Fruit fly (Drosophila melanogaster): ENCODE results near the gene Syx17.

DNA sequence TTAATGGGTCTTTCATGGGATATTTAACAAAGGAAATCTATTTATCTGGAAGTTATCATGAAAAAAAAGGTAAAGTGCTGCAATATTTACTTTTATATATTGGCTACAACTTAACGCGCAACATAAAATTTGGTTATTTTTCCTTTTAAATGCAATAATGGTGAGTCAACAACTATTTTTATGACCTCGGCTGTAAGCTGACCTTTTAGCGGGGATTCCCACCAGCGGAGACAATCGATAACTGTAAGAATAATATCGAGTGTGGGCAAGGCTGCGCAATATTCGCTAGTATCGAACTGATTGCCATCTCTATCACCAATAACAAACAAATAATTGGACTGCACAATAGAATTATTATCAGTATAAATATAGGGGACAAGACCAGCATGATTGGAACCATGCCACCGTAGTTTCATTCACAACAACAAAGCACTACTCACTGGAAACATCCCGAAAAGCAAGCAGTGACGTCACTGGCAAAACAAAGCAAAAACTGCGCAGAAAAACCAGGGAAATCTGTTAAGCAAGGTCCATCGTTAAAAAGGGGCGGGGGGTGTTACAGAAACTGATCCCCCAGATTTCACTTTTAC lies at the start of gene Syx17:
- TF ChIP-seq OdsH (GFP tag; optimal IDR thresholded peaks at IDR 0.05) (no peak), Dfd (GFP tag; optimal IDR thresholded peaks at IDR 0.05) (no peak), usp (GFP tag; optimal IDR thresholded peaks at IDR 0.05) (no peak), ey (GFP tag; optimal IDR thresholded peaks at IDR 0.05) (peak; percentile 40), N (GFP tag; optimal IDR thresholded peaks at IDR 0.05) (no peak), h (GFP tag; optimal IDR thresholded peaks at IDR 0.05) (peak; percentile 43), Jra (GFP tag; optimal IDR thresholded peaks at IDR 0.05) (peak; percentile 7), Sp1 (GFP tag; optimal IDR thresholded peaks at IDR 0.05) (peak; percentile 33), sage (GFP tag; optimal IDR thresholded peaks at IDR 0.05) (peak; percentile 33), pan (optimal IDR thresholded peaks at IDR 0.05) (no peak), Myc (optimal IDR thresholded peaks at IDR 0.05) (no peak), psq (GFP tag; optimal IDR thresholded peaks at IDR 0.05) (peak; percentile 21), dl (GFP tag; optimal IDR thresholded peaks at IDR 0.05; ENCODE audit: insufficient read depth in 1 of 2, partially characterized antibody in 2 of 2) (no peak)
